Fruit fly (Drosophila melanogaster) whole organism, embryonic: ENCODE results near the gene Antp.

Source experiments
- CG10147 ChIP-seq: fragments of 200-800 bp; sonication (Bioruptor generic); optimal IDR thresholded peaks from 2 replicates; lab custom pipeline; 2019; ENCODE audit warnings: missing biosample characterization, mild to moderate bottlenecking, missing genetic modification characterization, moderate library complexity
- CG10543 ChIP-seq: fragments of 200-800 bp; sonication (Bioruptor generic); optimal IDR thresholded peaks from 3 replicates; lab custom pipeline; 2017; ENCODE audit warnings: missing biosample characterization, mild to moderate bottlenecking, missing genetic modification characterization, moderate library complexity
- CG11398 ChIP-seq: fragments of 200-800 bp; sonication (Bioruptor generic); optimal IDR thresholded peaks from 2 replicates; lab custom pipeline; 2016; ENCODE audit warnings: missing biosample characterization, missing genetic modification characterization
- CG11456 ChIP-seq: fragments of 200-800 bp; sonication (Bioruptor generic); IDR thresholded peaks from 3 replicates; pipeline ENCODE4 v1.3.6; 2022; ENCODE audit warnings: missing biosample characterization, missing genetic modification characterization
- CG11695 ChIP-seq: fragments of 200-800 bp; sonication (Bioruptor generic); IDR thresholded peaks from 3 replicates; pipeline ENCODE4 v1.3.6; 2022; ENCODE audit warnings: missing biosample characterization, missing genetic modification characterization
- CG13424 ChIP-seq: fragments of 200-800 bp; sonication (Bioruptor generic); optimal IDR thresholded peaks from 2 replicates; lab custom pipeline; 2019; ENCODE audit warnings: missing biosample characterization, mild to moderate bottlenecking, missing genetic modification characterization, moderate library complexity
- CG1647 ChIP-seq: fragments of 200-800 bp; sonication (Bioruptor generic); optimal IDR thresholded peaks from 3 replicates; lab custom pipeline; 2016; ENCODE audit warnings: missing biosample characterization, missing genetic modification characterization
- CG1832 ChIP-seq: fragments of 200-800 bp; sonication (Bioruptor generic); optimal IDR thresholded peaks from 2 replicates; lab custom pipeline; 2017; ENCODE audit warnings: missing biosample characterization, mild to moderate bottlenecking, missing genetic modification characterization, inconsistent platforms
- CG18764 ChIP-seq: fragments of 200-800 bp; sonication (Bioruptor generic); optimal IDR thresholded peaks from 3 replicates; lab custom pipeline; 2016; ENCODE audit warnings: missing biosample characterization, missing genetic modification characterization
- CG2678 ChIP-seq: fragments of 200-800 bp; sonication (Bioruptor generic); optimal IDR thresholded peaks from 3 replicates; lab custom pipeline; 2019; ENCODE audit warnings: missing biosample characterization, mild to moderate bottlenecking, missing genetic modification characterization, moderate library complexity
- CG30020 ChIP-seq: fragments of 200-800 bp; optimal IDR thresholded peaks from 2 replicates; lab custom pipeline; 2019; ENCODE audit warnings: missing biosample characterization, mild to moderate bottlenecking, missing genetic modification characterization, moderate library complexity
- CG33213 ChIP-seq: fragments of 200-800 bp; sonication (Bioruptor generic); optimal IDR thresholded peaks from 3 replicates; lab custom pipeline; 2016; ENCODE audit warnings: missing biosample characterization, missing genetic modification characterization
- CG33557 ChIP-seq: fragments of 200-800 bp; sonication (Bioruptor generic); optimal IDR thresholded peaks from 2 replicates; lab custom pipeline; 2019; ENCODE audit warnings: missing biosample characterization, mild to moderate bottlenecking, missing genetic modification characterization, moderate library complexity
- CG3838 ChIP-seq: fragments of 200-800 bp; sonication (Bioruptor generic); optimal IDR thresholded peaks from 3 replicates; lab custom pipeline; 2016; ENCODE audit warnings: missing biosample characterization, missing genetic modification characterization
- CG4282 ChIP-seq: fragments of 200-800 bp; sonication (Bioruptor generic); optimal IDR thresholded peaks from 2 replicates; lab custom pipeline; 2016; ENCODE audit warnings: missing biosample characterization, missing genetic modification characterization
- CG4360 ChIP-seq: fragments of 200-800 bp; sonication (Bioruptor generic); IDR thresholded peaks from 2 replicates; pipeline ENCODE4 v1.3.6; 2022; ENCODE audit warnings: missing biosample characterization, missing genetic modification characterization
- CG4424 ChIP-seq: fragments of 200-800 bp; sonication (Bioruptor generic); optimal IDR thresholded peaks from 3 replicates; lab custom pipeline; 2016; ENCODE audit warnings: missing biosample characterization, missing genetic modification characterization
- CG6654 ChIP-seq: fragments of 200-800 bp; sonication (Bioruptor generic); optimal IDR thresholded peaks from 2 replicates; lab custom pipeline; 2017; ENCODE audit warnings: missing biosample characterization, mild to moderate bottlenecking, missing genetic modification characterization
- CG8388 ChIP-seq: fragments of 200-800 bp; sonication (Bioruptor generic); optimal IDR thresholded peaks from 2 replicates; lab custom pipeline; 2019; ENCODE audit warnings: missing biosample characterization, mild to moderate bottlenecking, missing genetic modification characterization, moderate library complexity
- D19A ChIP-seq: fragments of 200-800 bp; optimal IDR thresholded peaks from 3 replicates; lab custom pipeline; 2019; ENCODE audit warnings: missing biosample characterization, mild to moderate bottlenecking, missing genetic modification characterization, moderate library complexity
- Doc3 ChIP-seq: fragments of 200-800 bp; sonication (Bioruptor generic); IDR thresholded peaks from 3 replicates; pipeline ENCODE4 v1.3.6; 2022; ENCODE audit warnings: missing biosample characterization, missing genetic modification characterization; ENCODE audit not compliant: partially characterized antibody
- Dref ChIP-seq: fragments of 200-800 bp; sonication (Bioruptor generic); IDR thresholded peaks from 2 replicates; pipeline ENCODE4 v1.3.6; 2022; ENCODE audit warnings: missing biosample characterization, missing genetic modification characterization
- E2f2 ChIP-seq: fragments of 200-800 bp; sonication (Bioruptor generic); IDR thresholded peaks from 2 replicates; pipeline ENCODE4 v1.3.6; 2022; ENCODE audit warnings: missing biosample characterization, missing genetic modification characterization
- ERR ChIP-seq: fragments of 200-800 bp; sonication (Bioruptor generic); optimal IDR thresholded peaks from 2 replicates; lab custom pipeline; 2016; ENCODE audit warnings: missing biosample characterization, missing genetic modification characterization
- Elba2 ChIP-seq: fragments of 200-800 bp; sonication (Bioruptor generic); optimal IDR thresholded peaks from 3 replicates; lab custom pipeline; 2016; ENCODE audit warnings: missing biosample characterization, missing genetic modification characterization
- Fer2 ChIP-seq: fragments of 200-800 bp; sonication (Bioruptor generic); optimal IDR thresholded peaks from 2 replicates; lab custom pipeline; 2018; ENCODE audit warnings: missing biosample characterization, mild to moderate bottlenecking, missing genetic modification characterization, moderate library complexity
- Gug ChIP-seq: fragments of 200-800 bp; sonication (Bioruptor generic); IDR thresholded peaks from 4 replicates; pipeline ENCODE4 v1.3.6; 2022; ENCODE audit warnings: missing biosample characterization, missing genetic modification characterization
- Myb ChIP-seq: fragments of 200-800 bp; sonication (Bioruptor generic); optimal IDR thresholded peaks from 2 replicates; lab custom pipeline; 2016; ENCODE audit warnings: missing biosample characterization, missing genetic modification characterization
- NK7.1 ChIP-seq: fragments of 200-800 bp; sonication (Bioruptor generic); optimal IDR thresholded peaks from 3 replicates; lab custom pipeline; 2016; ENCODE audit warnings: missing biosample characterization, missing genetic modification characterization
- Sox100B ChIP-seq: fragments of 200-800 bp; sonication (Bioruptor generic); optimal IDR thresholded peaks from 3 replicates; lab custom pipeline; 2018; ENCODE audit warnings: missing biosample characterization, mild to moderate bottlenecking, missing genetic modification characterization
- Vsx1 ChIP-seq: fragments of 200-800 bp; sonication (Bioruptor generic); optimal IDR thresholded peaks from 2 replicates; lab custom pipeline; 2017; ENCODE audit warnings: missing biosample characterization, mild to moderate bottlenecking, missing genetic modification characterization, missing genetic modification reagents
- bbx ChIP-seq: fragments of 200-800 bp; sonication (Bioruptor generic); IDR thresholded peaks from 2 replicates; pipeline ENCODE4 v1.3.6; 2022; ENCODE audit warnings: missing biosample characterization, missing genetic modification characterization; ENCODE audit not compliant: partially characterized antibody
- br ChIP-seq: fragments of >200 bp; optimal IDR thresholded peaks from 2 replicates; lab custom pipeline; 2017
- corto ChIP-seq: fragments of 200-800 bp; sonication (Bioruptor generic); optimal IDR thresholded peaks from 2 replicates; lab custom pipeline; 2016; ENCODE audit warnings: missing biosample characterization, mild to moderate bottlenecking, missing genetic modification characterization, moderate library complexity
- dysf ChIP-seq: fragments of 200-800 bp; sonication (Bioruptor generic); IDR thresholded peaks from 3 replicates; pipeline ENCODE4 v1.3.6; 2022; ENCODE audit warnings: missing biosample characterization, missing genetic modification characterization
- ftz-f1 ChIP-seq: fragments of 200-800 bp; sonication (Bioruptor generic); optimal IDR thresholded peaks from 2 replicates; lab custom pipeline; 2016; ENCODE audit warnings: missing biosample characterization, missing genetic modification characterization
- fu2 ChIP-seq: fragments of 200-800 bp; sonication (Bioruptor generic); optimal IDR thresholded peaks from 2 replicates; lab custom pipeline; 2016; ENCODE audit warnings: missing biosample characterization, missing genetic modification characterization
- gcm ChIP-seq: fragments of 200-800 bp; sonication (Bioruptor generic); optimal IDR thresholded peaks from 2 replicates; lab custom pipeline; 2019; ENCODE audit warnings: missing biosample characterization, mild to moderate bottlenecking, missing genetic modification characterization, moderate library complexity
- kah ChIP-seq: fragments of 200-800 bp; sonication (Bioruptor generic); optimal IDR thresholded peaks from 2 replicates; lab custom pipeline; 2018; ENCODE audit warnings: missing biosample characterization, mild to moderate bottlenecking, missing genetic modification characterization
- lola ChIP-seq, 3 experiments: fragments of >200 bp in 2 of 3; fragments of 200-800 bp in 1 of 3; sonication (Bioruptor generic) in 1 of 3; optimal IDR thresholded peaks; 2 replicates each; lab custom pipeline; 2017 to 2019; ENCODE audit warnings: missing biosample characterization in 3 of 3, missing genetic modification characterization in 3 of 3, mild to moderate bottlenecking in 1 of 3, moderate library complexity in 1 of 3
- lov ChIP-seq, 2 experiments: fragments of 200-800 bp in 1 of 2; fragments of >200 bp in 1 of 2; sonication (Bioruptor generic) in 1 of 2; IDR thresholded peaks in 1 of 2; optimal IDR thresholded peaks in 1 of 2; 2 replicates in 1 of 2; 3 replicates in 1 of 2; pipeline versions ENCODE4 v1.3.6 to Lab custom; 2017 to 2022; ENCODE audit warnings: missing biosample characterization in 1 of 2, missing genetic modification characterization in 1 of 2
- org-1 ChIP-seq: fragments of 200-800 bp; sonication (Bioruptor generic); optimal IDR thresholded peaks from 2 replicates; lab custom pipeline; 2017; ENCODE audit warnings: missing biosample characterization, missing genetic modification characterization
- peb ChIP-seq: fragments of 200-800 bp; sonication (Bioruptor generic); IDR thresholded peaks from 2 replicates; pipeline ENCODE4 v1.3.6; 2022; ENCODE audit warnings: missing biosample characterization, missing genetic modification characterization
- ro ChIP-seq: fragments of 200-800 bp; sonication (Bioruptor generic); IDR thresholded peaks from 2 replicates; pipeline ENCODE4 v1.3.6; 2022; ENCODE audit warnings: missing biosample characterization, missing genetic modification characterization
- sna ChIP-seq: fragments of 200-800 bp; sonication (Bioruptor generic); IDR thresholded peaks from 2 replicates; pipeline ENCODE4 v1.3.6; 2022; ENCODE audit warnings: missing biosample characterization, missing genetic modification characterization; ENCODE audit not compliant: partially characterized antibody
- stc ChIP-seq: fragments of 200-800 bp; sonication (Bioruptor generic); IDR thresholded peaks from 2 replicates; pipeline ENCODE4 v1.3.6; 2022; ENCODE audit warnings: missing biosample characterization, missing genetic modification characterization
- tio ChIP-seq: fragments of 200-800 bp; sonication (Bioruptor generic); optimal IDR thresholded peaks from 2 replicates; lab custom pipeline; 2017; ENCODE audit warnings: missing biosample characterization, missing genetic modification characterization, inconsistent platforms
- unpg ChIP-seq: fragments of 200-800 bp; sonication (Bioruptor generic); optimal IDR thresholded peaks from 3 replicates; lab custom pipeline; 2018; ENCODE audit warnings: missing biosample characterization, mild to moderate bottlenecking, missing genetic modification characterization, moderate library complexity
- wek ChIP-seq: fragments of 200-800 bp; sonication (Bioruptor generic); optimal IDR thresholded peaks from 3 replicates; lab custom pipeline; 2018; ENCODE audit warnings: missing biosample characterization, mild to moderate bottlenecking, missing genetic modification characterization, moderate library complexity
- z ChIP-seq: fragments of 200-800 bp; sonication (Bioruptor generic); IDR thresholded peaks from 3 replicates; pipeline ENCODE4 v1.3.6; 2022; ENCODE audit warnings: missing biosample characterization, missing genetic modification characterization

The Antp gene

dm6 chr3R:6919974-6920373 is 79.1 kb downstream of the Antp start (continued):
- TF ChIP-seq z (GFP tag; lab: Robert Waterston, UW) (no peak), Doc3 (GFP tag; lab: Robert Waterston, UW) (no peak), CG33557 (GFP tag; lab: Kevin White, UChicago) (no peak), org-1 (GFP tag; lab: Kevin White, UChicago) (peak; percentile 4), stc (peak; percentile 68), tio (GFP tag; lab: Kevin White, UChicago) (peak; percentile 51), CG11456 (peak; percentile 75; the same call in 2 of the 3 replicates), Fer2 (tag; lab: Kevin White, UChicago) (no peak), gcm (GFP tag; lab: Kevin White, UChicago) (peak; percentile 31), E2f2 (GFP tag; lab: Robert Waterston, UW) (peak; percentile 49; the same call in 1 of the 2 replicates), CG4360 (peak; percentile 38; the same call in 1 of the 2 replicates), bbx (GFP tag; lab: Robert Waterston, UW) (no peak), wek (GFP tag; lab: Kevin White, UChicago) (no peak), NK7.1 (GFP tag; lab: Kevin White, UChicago) (peak; percentile 29), D19A (tag; lab: Kevin White, UChicago) (peak; percentile 40), CG2678 (tag; lab: Kevin White, UChicago) (peak; percentile 71), kah (peak; percentile 33), ERR (no peak), ro (no peak; the same call in 1 of the 2 replicates), CG8388 (GFP tag; lab: Kevin White, UChicago) (peak; percentile 65), CG4424 (GFP tag; lab: Kevin White, UChicago) (peak; percentile 69), br (lab: Kevin White, UChicago) (no peak), CG11695 (GFP tag; lab: Robert Waterston, UW) (peak; percentile 62; the same call in 2 of the 3 replicates), CG1832 (no peak), CG13424 (tag; lab: Kevin White, UChicago) (peak; percentile 65), Myb (GFP tag; lab: Kevin White, UChicago) (no peak), corto (GFP tag; lab: Kevin White, UChicago) (no peak), lov (optimal IDR thresholded peaks at IDR 0.05; lab: Kevin White, UChicago) (no peak), lov (GFP tag; IDR thresholded peaks at IDR 0.05; lab: Robert Waterston, UW) (peak; percentile 69; the same call in 1 of the 3 replicates), CG18764 (GFP tag; lab: Kevin White, UChicago) (no peak), unpg (peak; percentile 73), CG4282 (GFP tag; lab: Kevin White, UChicago) (no peak), CG10147 (GFP tag; lab: Kevin White, UChicago) (peak; percentile 31), ftz-f1 (GFP tag; lab: Kevin White, UChicago) (no peak), CG6654 (GFP tag; lab: Kevin White, UChicago) (peak; percentile 28), Sox100B (GFP tag; lab: Kevin White, UChicago) (peak; percentile 56), Vsx1 (GFP tag; lab: Kevin White, UChicago) (no peak), sna (GFP tag; lab: Robert Waterston, UW) (no peak), dysf (GFP tag; lab: Robert Waterston, UW) (peak; percentile 81), Dref (GFP tag; lab: Robert Waterston, UW) (no peak), CG30020 (tag; lab: Kevin White, UChicago) (no peak), CG11398 (GFP tag; lab: Kevin White, UChicago) (no peak), CG10543 (peak; percentile 20), lola (GFP tag; optimal IDR thresholded peaks at IDR 0.05; lab: Kevin White, UChicago) (peak in 1 of 3 experiments; percentile 49), CG1647 (no peak), CG3838 (GFP tag; lab: Kevin White, UChicago) (no peak), peb (GFP tag; lab: Robert Waterston, UW) (peak; percentile 64; the same call in 1 of the 2 replicates), Gug (GFP tag; lab: Robert Waterston, UW) (peak; percentile 71), CG33213 (GFP tag; lab: Kevin White, UChicago) (peak; percentile 27), fu2 (GFP tag; lab: Kevin White, UChicago) (no peak), Elba2 (GFP tag; lab: Kevin White, UChicago) (no peak)
